Fruit fly (Drosophila melanogaster) whole organism, embryonic: ENCODE measurements around the gene CG1628.

ENCODE experiments used
- ATbp ChIP-seq: fragments of 200-800 bp; sonication (Bioruptor generic); optimal IDR thresholded peaks from 2 replicates; lab custom pipeline; 2017; ENCODE audit warnings: missing biosample characterization, mild to moderate bottlenecking, missing genetic modification characterization, missing genetic modification reagents
- Ada2b ChIP-seq: fragments of 200-800 bp; sonication (Bioruptor generic); IDR thresholded peaks from 2 replicates; pipeline ENCODE4 v1.3.6; 2022; ENCODE audit warnings: missing biosample characterization, missing genetic modification characterization
- Blimp-1 ChIP-seq: fragments of 200-800 bp; sonication (Bioruptor generic); optimal IDR thresholded peaks from 3 replicates; lab custom pipeline; 2018; ENCODE audit warnings: missing biosample characterization, missing genetic modification characterization, mild to moderate bottlenecking, moderate library complexity, missing genetic modification reagents
- CG10654 ChIP-seq: fragments of 200-800 bp; sonication (Bioruptor generic); optimal IDR thresholded peaks from 2 replicates; lab custom pipeline; 2016; ENCODE audit warnings: missing biosample characterization, missing genetic modification characterization
- CG12104 ChIP-seq: fragments of 200-800 bp; sonication (Bioruptor generic); optimal IDR thresholded peaks from 3 replicates; lab custom pipeline; 2016; ENCODE audit warnings: missing biosample characterization, missing genetic modification characterization
- CG13424 ChIP-seq: fragments of 200-800 bp; sonication (Bioruptor generic); optimal IDR thresholded peaks from 2 replicates; lab custom pipeline; 2019; ENCODE audit warnings: missing biosample characterization, mild to moderate bottlenecking, missing genetic modification characterization, moderate library complexity
- CG13624 ChIP-seq: fragments of 200-800 bp; sonication (Bioruptor generic); optimal IDR thresholded peaks from 2 replicates; lab custom pipeline; 2016; ENCODE audit warnings: missing biosample characterization, missing genetic modification characterization
- CG1602 ChIP-seq: fragments of 200-800 bp; sonication (Bioruptor generic); optimal IDR thresholded peaks from 3 replicates; lab custom pipeline; 2016; ENCODE audit warnings: missing biosample characterization, missing genetic modification characterization
- CG17568 ChIP-seq: fragments of 200-800 bp; sonication (Bioruptor generic); optimal IDR thresholded peaks from 2 replicates; lab custom pipeline; 2018; ENCODE audit warnings: missing biosample characterization, mild to moderate bottlenecking, missing genetic modification characterization, moderate library complexity
- CG18011 ChIP-seq: fragments of 200-800 bp; sonication (Bioruptor generic); optimal IDR thresholded peaks from 2 replicates; lab custom pipeline; 2017; ENCODE audit warnings: missing biosample characterization, missing genetic modification characterization, mild to moderate bottlenecking, moderate library complexity, missing genotype
- CG31441 ChIP-seq: fragments of 200-800 bp; sonication (Bioruptor generic); IDR thresholded peaks from 2 replicates; pipeline ENCODE4 v1.3.6; 2022; ENCODE audit warnings: missing biosample characterization, missing genetic modification characterization
- CG3163 ChIP-seq: fragments of 200-800 bp; sonication (Bioruptor generic); optimal IDR thresholded peaks from 3 replicates; lab custom pipeline; 2016; ENCODE audit warnings: missing biosample characterization, missing genetic modification characterization
- CG32532 ChIP-seq: fragments of 200-800 bp; sonication (Bioruptor generic); IDR thresholded peaks from 2 replicates; pipeline ENCODE4 v1.3.6; 2022; ENCODE audit warnings: missing biosample characterization, missing genetic modification characterization
- CG42726 ChIP-seq: fragments of 200-800 bp; sonication (Bioruptor generic); IDR thresholded peaks from 2 replicates; pipeline ENCODE4 v1.3.6; 2022; ENCODE audit warnings: missing biosample characterization, missing genetic modification characterization; ENCODE audit not compliant: partially characterized antibody
- CG6175 ChIP-seq: fragments of 200-800 bp; sonication (Bioruptor generic); IDR thresholded peaks from 3 replicates; pipeline ENCODE4 v1.3.6; 2022; ENCODE audit warnings: missing biosample characterization, missing genetic modification characterization
- CG7987 ChIP-seq: fragments of 200-800 bp; sonication (Bioruptor generic); optimal IDR thresholded peaks from 2 replicates; lab custom pipeline; 2018; ENCODE audit warnings: missing biosample characterization, mild to moderate bottlenecking, missing genetic modification characterization, moderate library complexity
- Chrac-16 ChIP-seq: fragments of 200-800 bp; sonication (Bioruptor generic); optimal IDR thresholded peaks from 3 replicates; lab custom pipeline; 2016; ENCODE audit warnings: missing biosample characterization, missing genetic modification characterization
- CoRest ChIP-seq: fragments of 200-800 bp; sonication (Bioruptor generic); optimal IDR thresholded peaks from 3 replicates; lab custom pipeline; 2018; ENCODE audit warnings: missing biosample characterization, mild to moderate bottlenecking, missing genetic modification characterization, moderate library complexity
- Fer3 ChIP-seq: fragments of 200-800 bp; sonication (Bioruptor generic); optimal IDR thresholded peaks from 2 replicates; lab custom pipeline; 2018; ENCODE audit warnings: missing biosample characterization, mild to moderate bottlenecking, missing genetic modification characterization, moderate library complexity
- Lpt ChIP-seq: fragments of >200 bp; optimal IDR thresholded peaks from 2 replicates; lab custom pipeline; 2018; ENCODE audit warnings: missing biosample characterization, missing genetic modification characterization
- NK7.1 ChIP-seq: fragments of 200-800 bp; sonication (Bioruptor generic); optimal IDR thresholded peaks from 3 replicates; lab custom pipeline; 2016; ENCODE audit warnings: missing biosample characterization, missing genetic modification characterization
- NfI ChIP-seq: fragments of 200-800 bp; sonication (Bioruptor generic); optimal IDR thresholded peaks from 3 replicates; lab custom pipeline; 2018; ENCODE audit warnings: missing biosample characterization, mild to moderate bottlenecking, missing genetic modification characterization, moderate library complexity
- Oli ChIP-seq: fragments of 200-800 bp; sonication (Bioruptor generic); optimal IDR thresholded peaks from 2 replicates; lab custom pipeline; 2018; ENCODE audit warnings: missing biosample characterization, mild to moderate bottlenecking, missing genetic modification characterization, moderate library complexity
- Poxn ChIP-seq: fragments of 200-800 bp; sonication (Bioruptor generic); IDR thresholded peaks from 2 replicates; pipeline ENCODE4 v1.3.6; 2022; ENCODE audit warnings: missing biosample characterization, missing genetic modification characterization
- Ravus ChIP-seq: fragments of 200-800 bp; sonication (Bioruptor generic); IDR thresholded peaks from 2 replicates; pipeline ENCODE4 v1.3.6; 2022; ENCODE audit warnings: missing biosample characterization, missing genetic modification characterization
- Sox102F ChIP-seq: fragments of 200-800 bp; sonication (Bioruptor generic); optimal IDR thresholded peaks from 2 replicates; lab custom pipeline; 2018; ENCODE audit warnings: missing biosample characterization, mild to moderate bottlenecking, missing genetic modification characterization, moderate library complexity
- Usf ChIP-seq: fragments of 200-800 bp; sonication (Bioruptor generic); optimal IDR thresholded peaks from 2 replicates; lab custom pipeline; 2017; ENCODE audit warnings: missing genotype, missing biosample characterization, missing genetic modification characterization
- ara ChIP-seq: fragments of 200-800 bp; sonication (Bioruptor generic); IDR thresholded peaks from 2 replicates; pipeline ENCODE4 v1.3.6; 2022; ENCODE audit warnings: missing biosample characterization, missing genetic modification characterization
- bowl ChIP-seq: fragments of 200-800 bp; sonication (Bioruptor generic); IDR thresholded peaks from 2 replicates; pipeline ENCODE4 v1.3.6; 2022; ENCODE audit warnings: missing biosample characterization, missing genetic modification characterization
- cas ChIP-seq: fragments of 200-800 bp; sonication (Bioruptor generic); IDR thresholded peaks from 2 replicates; pipeline ENCODE4 v1.3.6; 2022; ENCODE audit warnings: missing biosample characterization, missing genetic modification characterization
- chinmo ChIP-seq: fragments of 200-800 bp; sonication (Bioruptor generic); IDR thresholded peaks from 4 replicates; pipeline ENCODE4 v1.3.6; 2022; ENCODE audit warnings: missing biosample characterization, missing genetic modification characterization; ENCODE audit not compliant: partially characterized antibody
- croc ChIP-seq: fragments of 200-800 bp; sonication (Bioruptor generic); conservative IDR thresholded peaks from 3 replicates; pipeline ENCODE4 v1.3.6; 2022; ENCODE audit warnings: missing biosample characterization, missing genetic modification characterization
- da ChIP-seq: fragments of 200-800 bp; sonication (Bioruptor generic); optimal IDR thresholded peaks from 2 replicates; lab custom pipeline; 2016; ENCODE audit warnings: missing biosample characterization, missing genetic modification characterization
- dpn ChIP-seq, 2 experiments: fragments of 200-800 bp; sonication (Bioruptor generic); optimal IDR thresholded peaks; 3 replicates each; lab custom pipeline; 2016; ENCODE audit warnings: missing biosample characterization in 2 of 2, missing genetic modification characterization in 2 of 2
- en ChIP-seq: fragments of 200-800 bp; sonication (Bioruptor generic); optimal IDR thresholded peaks from 2 replicates; lab custom pipeline; 2016; ENCODE audit warnings: missing biosample characterization, missing genetic modification characterization
- gfzf ChIP-seq: fragments of 200-800 bp; sonication (Bioruptor generic); optimal IDR thresholded peaks from 2 replicates; lab custom pipeline; 2016; ENCODE audit warnings: missing biosample characterization, mild to moderate bottlenecking, missing genetic modification characterization, moderate library complexity
- grn ChIP-seq: fragments of 200-800 bp; sonication (Bioruptor generic); optimal IDR thresholded peaks from 3 replicates; lab custom pipeline; 2017; ENCODE audit warnings: missing biosample characterization, missing genetic modification characterization
- h ChIP-seq: fragments of >200 bp; optimal IDR thresholded peaks from 2 replicates; lab custom pipeline; 2017
- hb ChIP-seq: fragments of 200-800 bp; sonication (Bioruptor generic); IDR thresholded peaks from 3 replicates; pipeline ENCODE4 v1.3.6; 2022; ENCODE audit warnings: missing biosample characterization, missing genetic modification characterization; ENCODE audit not compliant: partially characterized antibody
- hbn ChIP-seq: fragments of 200-800 bp; sonication (Bioruptor generic); IDR thresholded peaks from 2 replicates; pipeline ENCODE4 v1.3.6; 2022; ENCODE audit warnings: missing biosample characterization, missing genetic modification characterization; ENCODE audit not compliant: partially characterized antibody
- jumu ChIP-seq: fragments of 200-800 bp; sonication (Bioruptor generic); optimal IDR thresholded peaks from 3 replicates; lab custom pipeline; 2016; ENCODE audit warnings: missing biosample characterization, missing genetic modification characterization
- mirr ChIP-seq: fragments of 200-800 bp; sonication (Bioruptor generic); optimal IDR thresholded peaks from 3 replicates; lab custom pipeline; 2018; ENCODE audit warnings: missing biosample characterization, mild to moderate bottlenecking, missing genetic modification characterization
- nerfin-2 ChIP-seq: fragments of 200-800 bp; sonication (Bioruptor generic); IDR thresholded peaks from 2 replicates; pipeline ENCODE4 v1.3.6; 2022; ENCODE audit warnings: missing biosample characterization, missing genetic modification characterization; ENCODE audit not compliant: partially characterized antibody
- nom ChIP-seq: fragments of 200-800 bp; sonication (Bioruptor generic); optimal IDR thresholded peaks from 2 replicates; lab custom pipeline; 2017; ENCODE audit warnings: missing biosample characterization, missing genetic modification characterization, mild to moderate bottlenecking, moderate library complexity, missing genetic modification reagents
- psq ChIP-seq: fragments of 200-800 bp; sonication (Bioruptor generic); optimal IDR thresholded peaks from 2 replicates; lab custom pipeline; 2017; ENCODE audit warnings: missing biosample characterization, missing genetic modification characterization
- ranshi ChIP-seq: fragments of 200-800 bp; sonication (Bioruptor generic); IDR thresholded peaks from 2 replicates; pipeline ENCODE4 v1.3.6; 2022; ENCODE audit warnings: missing biosample characterization, missing genetic modification characterization
- repo ChIP-seq: fragments of 200-800 bp; sonication (Bioruptor generic); optimal IDR thresholded peaks from 2 replicates; lab custom pipeline; 2016; ENCODE audit warnings: missing biosample characterization, missing genetic modification characterization
- sisA ChIP-seq: fragments of 200-800 bp; sonication (Bioruptor generic); IDR thresholded peaks from 2 replicates; pipeline ENCODE4 v1.3.6; 2022; ENCODE audit warnings: missing biosample characterization, missing genetic modification characterization
- tll ChIP-seq, 2 experiments: fragments of 200-800 bp in 1 of 2; fragments of >200 bp in 1 of 2; sonication (Bioruptor generic) in 1 of 2; optimal IDR thresholded peaks; 2 replicates each; lab custom pipeline; 2017 to 2019; ENCODE audit warnings: missing biosample characterization in 2 of 2, missing genetic modification characterization in 2 of 2, mild to moderate bottlenecking in 1 of 2, moderate library complexity in 1 of 2
- wdn ChIP-seq: fragments of 200-800 bp; sonication (Bioruptor generic); IDR thresholded peaks from 2 replicates; pipeline ENCODE4 v1.3.6; 2022; ENCODE audit warnings: missing biosample characterization, missing genetic modification characterization
- zen ChIP-seq: fragments of 200-800 bp; sonication (Bioruptor generic); optimal IDR thresholded peaks from 3 replicates; lab custom pipeline; 2018; ENCODE audit warnings: missing biosample characterization, mild to moderate bottlenecking, missing genetic modification characterization, moderate library complexity

The CG1628 gene

dm6 chrX:10557432-10557831, 45.1 kb downstream of the CG1628 start (continued):
- peak; percentile 17 for TF ChIP-seq NfI (GFP tag; lab: Kevin White, UChicago)
- no peak for TF ChIP-seq da (GFP tag; lab: Kevin White, UChicago)
- no peak for TF ChIP-seq Usf (GFP tag; lab: Kevin White, UChicago)
- TF ChIP-seq chinmo (GFP tag; lab: Robert Waterston, UW) = no peak
- peak; percentile 41 for TF ChIP-seq nom
- TF ChIP-seq CG18011 (GFP tag; lab: Kevin White, UChicago) = no peak
- no peak for TF ChIP-seq Ravus (GFP tag; lab: Robert Waterston, UW)
- no peak for TF ChIP-seq en (GFP tag; lab: Kevin White, UChicago)
- TF ChIP-seq Sox102F (GFP tag; lab: Kevin White, UChicago) = peak; percentile 62
- TF ChIP-seq CG7987 (GFP tag; lab: Kevin White, UChicago) = no peak
- TF ChIP-seq cas (GFP tag; lab: Robert Waterston, UW) = no peak
- TF ChIP-seq Oli (tag; lab: Kevin White, UChicago) = peak; percentile 52
- TF ChIP-seq Lpt = no peak
- no peak for TF ChIP-seq gfzf (GFP tag; lab: Kevin White, UChicago)
- TF ChIP-seq dpn (GFP tag; optimal IDR thresholded peaks at IDR 0.05; lab: Kevin White, UChicago) = peak in 1 of 2 experiments; percentile 30
- TF ChIP-seq CG1602 (GFP tag; lab: Kevin White, UChicago) = peak; percentile 41
- no peak for TF ChIP-seq bowl (GFP tag; lab: Robert Waterston, UW)
- TF ChIP-seq tll (GFP tag; optimal IDR thresholded peaks at IDR 0.05; lab: Kevin White, UChicago) = no peak
- TF ChIP-seq hb (GFP tag; lab: Robert Waterston, UW) = no peak
- TF ChIP-seq ranshi (GFP tag; lab: Robert Waterston, UW) = 0 out of 2 replicates have a peak, but pooled peaks have one; percentile 19
- TF ChIP-seq CG10654 (GFP tag; lab: Kevin White, UChicago) = no peak
- no peak for TF ChIP-seq NK7.1 (GFP tag; lab: Kevin White, UChicago)
- no peak for TF ChIP-seq CG32532 (GFP tag; lab: Robert Waterston, UW)
- TF ChIP-seq croc = peak; percentile 42; the same call in 2 of the 3 replicates
- no peak for TF ChIP-seq zen (tag; lab: Kevin White, UChicago)
- TF ChIP-seq CG13624 (GFP tag; lab: Kevin White, UChicago) = no peak
- TF ChIP-seq hbn = no peak
- peak; percentile 40; the same call in 1 of the 2 replicates for TF ChIP-seq ara
- TF ChIP-seq Fer3 (tag; lab: Kevin White, UChicago) = no peak
- TF ChIP-seq mirr = no peak
- peak; percentile 32; the same call in 1 of the 2 replicates for TF ChIP-seq Ada2b (GFP tag; lab: Robert Waterston, UW)
- TF ChIP-seq grn (GFP tag; lab: Kevin White, UChicago) = no peak
- no peak for TF ChIP-seq Chrac-16 (GFP tag; lab: Kevin White, UChicago)
- peak; percentile 54 for TF ChIP-seq CG13424 (tag; lab: Kevin White, UChicago)
- peak; percentile 14 for TF ChIP-seq CG12104 (GFP tag; lab: Kevin White, UChicago)
- TF ChIP-seq Poxn (GFP tag; lab: Robert Waterston, UW) = no peak
- TF ChIP-seq ATbp (GFP tag; lab: Kevin White, UChicago) = peak; percentile 71
- peak; percentile 67 for TF ChIP-seq CG31441 (GFP tag; lab: Robert Waterston, UW)
- no peak for TF ChIP-seq jumu (GFP tag; lab: Kevin White, UChicago)
- no peak for TF ChIP-seq psq (GFP tag; lab: Kevin White, UChicago)
- no peak for TF ChIP-seq CG3163
- TF ChIP-seq nerfin-2 (GFP tag; lab: Robert Waterston, UW) = no peak
- TF ChIP-seq CG6175 (GFP tag; lab: Robert Waterston, UW) = no peak
- peak; percentile 47; the same call in 1 of the 2 replicates for TF ChIP-seq sisA (GFP tag; lab: Robert Waterston, UW)
- TF ChIP-seq repo (GFP tag; lab: Kevin White, UChicago) = no peak
- TF ChIP-seq CG17568 (GFP tag; lab: Kevin White, UChicago) = no peak
- TF ChIP-seq CoRest (tag; lab: Kevin White, UChicago) = peak; percentile 25
- no peak for TF ChIP-seq CG42726 (GFP tag; lab: Robert Waterston, UW)
- peak; percentile 69 for TF ChIP-seq Blimp-1 (GFP tag; lab: Kevin White, UChicago)
- no peak for TF ChIP-seq h
- TF ChIP-seq wdn (GFP tag; lab: Robert Waterston, UW) = no peak; the same call in 1 of the 2 replicates
